Fruit fly (Drosophila melanogaster) whole organism, embryonic: ENCODE data around the gene Sik2.
A peak's percentile ranks its signal among the peaks of the same experiment; 100 is the strongest.

ENCODE experiments used
- Bgb ChIP-seq: fragments of 200-800 bp; sonication (Bioruptor generic); IDR thresholded peaks from 2 replicates; pipeline ENCODE4 v1.3.6; 2022; ENCODE audit warnings: missing biosample characterization, missing genetic modification characterization; ENCODE audit not compliant: partially characterized antibody
- C15 ChIP-seq: fragments of 200-800 bp; sonication (Bioruptor generic); IDR thresholded peaks from 3 replicates; pipeline ENCODE4 v1.3.6; 2022; ENCODE audit warnings: missing biosample characterization, missing genetic modification characterization
- CG10654 ChIP-seq: fragments of 200-800 bp; sonication (Bioruptor generic); optimal IDR thresholded peaks from 2 replicates; lab custom pipeline; 2016; ENCODE audit warnings: missing biosample characterization, missing genetic modification characterization
- CG12219 ChIP-seq: fragments of 200-800 bp; sonication (Bioruptor generic); optimal IDR thresholded peaks from 3 replicates; lab custom pipeline; 2018; ENCODE audit warnings: missing biosample characterization, mild to moderate bottlenecking, missing genetic modification characterization
- CG12299 ChIP-seq: fragments of 200-800 bp; sonication (Bioruptor generic); optimal IDR thresholded peaks from 2 replicates; lab custom pipeline; 2018; ENCODE audit warnings: missing biosample characterization, mild to moderate bottlenecking, missing genetic modification characterization
- CG12942 ChIP-seq: fragments of 200-800 bp; sonication (Bioruptor generic); optimal IDR thresholded peaks from 3 replicates; lab custom pipeline; 2016; ENCODE audit warnings: missing biosample characterization, missing genetic modification characterization
- CG14667 ChIP-seq: fragments of 200-800 bp; sonication (Bioruptor generic); IDR thresholded peaks from 2 replicates; pipeline ENCODE4 v1.3.6; 2022; ENCODE audit warnings: missing biosample characterization, missing genetic modification characterization
- CG15601 ChIP-seq: fragments of 200-800 bp; sonication (Bioruptor generic); optimal IDR thresholded peaks from 3 replicates; lab custom pipeline; 2019; ENCODE audit warnings: missing biosample characterization, mild to moderate bottlenecking, missing genetic modification characterization, moderate library complexity
- CG17612 ChIP-seq: fragments of 200-800 bp; sonication (Bioruptor generic); IDR thresholded peaks from 2 replicates; pipeline ENCODE4 v1.3.6; 2022; ENCODE audit warnings: missing biosample characterization, missing genetic modification characterization
- CG18262 ChIP-seq: fragments of 200-800 bp; optimal IDR thresholded peaks from 3 replicates; lab custom pipeline; 2019; ENCODE audit warnings: missing biosample characterization, mild to moderate bottlenecking, missing genetic modification characterization, moderate library complexity
- CG2120 ChIP-seq: fragments of 200-800 bp; sonication (Bioruptor generic); optimal IDR thresholded peaks from 3 replicates; lab custom pipeline; 2016; ENCODE audit warnings: missing biosample characterization, missing genetic modification characterization
- CG33213 ChIP-seq: fragments of 200-800 bp; sonication (Bioruptor generic); optimal IDR thresholded peaks from 3 replicates; lab custom pipeline; 2016; ENCODE audit warnings: missing biosample characterization, missing genetic modification characterization
- CG4854 ChIP-seq: fragments of 200-800 bp; sonication (Bioruptor generic); optimal IDR thresholded peaks from 2 replicates; lab custom pipeline; 2016; ENCODE audit warnings: missing biosample characterization, missing genetic modification characterization, inconsistent platforms
- CG5245 ChIP-seq: fragments of 200-800 bp; sonication (Bioruptor generic); optimal IDR thresholded peaks from 3 replicates; lab custom pipeline; 2016; ENCODE audit warnings: missing biosample characterization, missing genetic modification characterization
- CG6175 ChIP-seq: fragments of 200-800 bp; sonication (Bioruptor generic); IDR thresholded peaks from 3 replicates; pipeline ENCODE4 v1.3.6; 2022; ENCODE audit warnings: missing biosample characterization, missing genetic modification characterization
- CG7745 ChIP-seq: fragments of 200-800 bp; sonication (Bioruptor generic); optimal IDR thresholded peaks from 2 replicates; lab custom pipeline; 2018; ENCODE audit warnings: missing biosample characterization, mild to moderate bottlenecking, missing genetic modification characterization, moderate library complexity
- CG7839 ChIP-seq: fragments of 200-800 bp; sonication (Bioruptor generic); optimal IDR thresholded peaks from 3 replicates; lab custom pipeline; 2018; ENCODE audit warnings: missing biosample characterization, mild to moderate bottlenecking, missing genetic modification characterization, moderate library complexity
- CG7987 ChIP-seq: fragments of 200-800 bp; sonication (Bioruptor generic); optimal IDR thresholded peaks from 2 replicates; lab custom pipeline; 2018; ENCODE audit warnings: missing biosample characterization, mild to moderate bottlenecking, missing genetic modification characterization, moderate library complexity
- CG9797 ChIP-seq: fragments of 200-800 bp; sonication (Bioruptor generic); optimal IDR thresholded peaks from 3 replicates; lab custom pipeline; 2018; ENCODE audit warnings: missing biosample characterization, mild to moderate bottlenecking, missing genetic modification characterization
- Camta ChIP-seq: fragments of 200-800 bp; sonication (Bioruptor generic); optimal IDR thresholded peaks from 2 replicates; lab custom pipeline; 2016; ENCODE audit warnings: missing biosample characterization, missing genetic modification characterization
- D ChIP-seq, 2 experiments: fragments of 200-800 bp in 1 of 2; fragments of >200 bp in 1 of 2; sonication (Bioruptor generic) in 1 of 2; optimal IDR thresholded peaks; 2 replicates in 1 of 2; 3 replicates in 1 of 2; lab custom pipeline; 2017; ENCODE audit warnings: mild to moderate bottlenecking in 1 of 2, missing biosample characterization in 1 of 2, missing genetic modification characterization in 1 of 2, missing genetic modification reagents in 1 of 2
- Dll ChIP-seq: fragments of 200-800 bp; sonication (Bioruptor generic); IDR thresholded peaks from 4 replicates; pipeline ENCODE4 v1.3.6; 2022; ENCODE audit warnings: missing biosample characterization, missing genetic modification characterization; ENCODE audit not compliant: partially characterized antibody
- Dp ChIP-seq: fragments of 200-800 bp; sonication (Bioruptor generic); optimal IDR thresholded peaks from 2 replicates; lab custom pipeline; 2018; ENCODE audit warnings: missing biosample characterization, mild to moderate bottlenecking, missing genetic modification characterization, moderate library complexity
- Dref ChIP-seq: fragments of 200-800 bp; sonication (Bioruptor generic); IDR thresholded peaks from 2 replicates; pipeline ENCODE4 v1.3.6; 2022; ENCODE audit warnings: missing biosample characterization, missing genetic modification characterization
- Max ChIP-seq: fragments of 200-800 bp; sonication (Bioruptor generic); optimal IDR thresholded peaks from 2 replicates; lab custom pipeline; 2016; ENCODE audit warnings: missing biosample characterization, mild to moderate bottlenecking, missing genetic modification characterization
- Mrtf ChIP-seq: fragments of 200-800 bp; sonication (Bioruptor generic); IDR thresholded peaks from 3 replicates; pipeline ENCODE4 v1.3.6; 2022; ENCODE audit warnings: missing biosample characterization, missing genetic modification characterization
- Nf-YA ChIP-seq: fragments of 200-800 bp; sonication (Bioruptor generic); IDR thresholded peaks from 2 replicates; pipeline ENCODE4 v1.3.6; 2022; ENCODE audit warnings: missing biosample characterization, missing genetic modification characterization
- Pdp1 ChIP-seq, 2 experiments: fragments of 200-800 bp; sonication (Bioruptor generic); optimal IDR thresholded peaks; 3 replicates each; lab custom pipeline; 2016; ENCODE audit warnings: missing biosample characterization in 2 of 2, missing genetic modification characterization in 2 of 2, mild to moderate bottlenecking in 1 of 2, moderate library complexity in 1 of 2
- Rx ChIP-seq: fragments of 200-800 bp; sonication (Bioruptor generic); IDR thresholded peaks from 2 replicates; pipeline ENCODE4 v1.3.6; 2022; ENCODE audit warnings: missing biosample characterization, missing genetic modification characterization
- Sox102F ChIP-seq: fragments of 200-800 bp; sonication (Bioruptor generic); optimal IDR thresholded peaks from 2 replicates; lab custom pipeline; 2018; ENCODE audit warnings: missing biosample characterization, mild to moderate bottlenecking, missing genetic modification characterization, moderate library complexity
- abd-A ChIP-seq: fragments of 200-800 bp; sonication (Bioruptor generic); optimal IDR thresholded peaks from 3 replicates; lab custom pipeline; 2019; ENCODE audit warnings: missing biosample characterization, mild to moderate bottlenecking, missing genetic modification characterization, moderate library complexity
- amos ChIP-seq: fragments of 200-800 bp; sonication (Bioruptor generic); IDR thresholded peaks from 2 replicates; pipeline ENCODE4 v1.3.6; 2022; ENCODE audit warnings: missing biosample characterization, missing genetic modification characterization; ENCODE audit not compliant: partially characterized antibody
- ase ChIP-seq: fragments of 200-800 bp; sonication (Bioruptor generic); IDR thresholded peaks from 3 replicates; pipeline ENCODE4 v1.3.6; 2022; ENCODE audit warnings: missing biosample characterization, missing genetic modification characterization
- chif ChIP-seq, 2 experiments: fragments of 200-800 bp; sonication (Bioruptor generic); optimal IDR thresholded peaks; 3 replicates each; lab custom pipeline; 2016; ENCODE audit warnings: missing biosample characterization in 2 of 2, missing genetic modification characterization in 2 of 2
- dm ChIP-seq: fragments of 200-800 bp; sonication (Bioruptor generic); optimal IDR thresholded peaks from 3 replicates; lab custom pipeline; 2016; ENCODE audit warnings: missing biosample characterization, missing genetic modification characterization
- gcm ChIP-seq: fragments of 200-800 bp; sonication (Bioruptor generic); optimal IDR thresholded peaks from 2 replicates; lab custom pipeline; 2019; ENCODE audit warnings: missing biosample characterization, mild to moderate bottlenecking, missing genetic modification characterization, moderate library complexity
- jumu ChIP-seq: fragments of 200-800 bp; sonication (Bioruptor generic); optimal IDR thresholded peaks from 3 replicates; lab custom pipeline; 2016; ENCODE audit warnings: missing biosample characterization, missing genetic modification characterization
- knrl ChIP-seq: fragments of 200-800 bp; sonication (Bioruptor generic); IDR thresholded peaks from 3 replicates; pipeline ENCODE4 v1.3.6; 2022; ENCODE audit warnings: missing biosample characterization, missing genetic modification characterization; ENCODE audit not compliant: partially characterized antibody
- lola ChIP-seq, 3 experiments: fragments of >200 bp in 2 of 3; fragments of 200-800 bp in 1 of 3; sonication (Bioruptor generic) in 1 of 3; optimal IDR thresholded peaks; 2 replicates each; lab custom pipeline; 2017 to 2019; ENCODE audit warnings: missing biosample characterization in 3 of 3, missing genetic modification characterization in 3 of 3, mild to moderate bottlenecking in 1 of 3, moderate library complexity in 1 of 3
- maf-S ChIP-seq: fragments of 200-800 bp; sonication (Bioruptor generic); optimal IDR thresholded peaks from 2 replicates; lab custom pipeline; 2016; ENCODE audit warnings: missing biosample characterization, missing genetic modification characterization
- otp ChIP-seq: fragments of 200-800 bp; sonication (Bioruptor generic); IDR thresholded peaks from 3 replicates; pipeline ENCODE4, ENCODE4 v1.3.6; 2022; ENCODE audit warnings: missing biosample characterization, missing genetic modification characterization
- pan ChIP-seq, 4 experiments: fragments of >200 bp in 3 of 4; fragments of 200-800 bp in 1 of 4; sonication (Bioruptor generic) in 1 of 4; optimal IDR thresholded peaks in 3 of 4; IDR thresholded peaks in 1 of 4; 2 replicates each; pipeline versions ENCODE4 v1.3.6 to Lab custom; 2017 to 2022; ENCODE audit warnings: missing biosample characterization in 2 of 4, missing genetic modification characterization in 2 of 4, mixed read lengths in 1 of 4
- psq ChIP-seq: fragments of 200-800 bp; sonication (Bioruptor generic); optimal IDR thresholded peaks from 2 replicates; lab custom pipeline; 2017; ENCODE audit warnings: missing biosample characterization, missing genetic modification characterization
- repo ChIP-seq: fragments of 200-800 bp; sonication (Bioruptor generic); optimal IDR thresholded peaks from 2 replicates; lab custom pipeline; 2016; ENCODE audit warnings: missing biosample characterization, missing genetic modification characterization
- rib ChIP-seq: fragments of 200-800 bp; sonication (Bioruptor generic); IDR thresholded peaks from 2 replicates; pipeline ENCODE4 v1.3.6; 2022; ENCODE audit warnings: missing biosample characterization, missing genetic modification characterization
- sima ChIP-seq: fragments of 200-800 bp; sonication (Bioruptor generic); optimal IDR thresholded peaks from 2 replicates; lab custom pipeline; 2016; ENCODE audit warnings: missing biosample characterization, missing genetic modification characterization
- zen2 ChIP-seq: fragments of 200-800 bp; sonication (Bioruptor generic); IDR thresholded peaks from 3 replicates; pipeline ENCODE4 v1.3.6; 2022; ENCODE audit warnings: missing biosample characterization, missing genetic modification characterization; ENCODE audit not compliant: partially characterized antibody

The Sik2 gene

DNA sequence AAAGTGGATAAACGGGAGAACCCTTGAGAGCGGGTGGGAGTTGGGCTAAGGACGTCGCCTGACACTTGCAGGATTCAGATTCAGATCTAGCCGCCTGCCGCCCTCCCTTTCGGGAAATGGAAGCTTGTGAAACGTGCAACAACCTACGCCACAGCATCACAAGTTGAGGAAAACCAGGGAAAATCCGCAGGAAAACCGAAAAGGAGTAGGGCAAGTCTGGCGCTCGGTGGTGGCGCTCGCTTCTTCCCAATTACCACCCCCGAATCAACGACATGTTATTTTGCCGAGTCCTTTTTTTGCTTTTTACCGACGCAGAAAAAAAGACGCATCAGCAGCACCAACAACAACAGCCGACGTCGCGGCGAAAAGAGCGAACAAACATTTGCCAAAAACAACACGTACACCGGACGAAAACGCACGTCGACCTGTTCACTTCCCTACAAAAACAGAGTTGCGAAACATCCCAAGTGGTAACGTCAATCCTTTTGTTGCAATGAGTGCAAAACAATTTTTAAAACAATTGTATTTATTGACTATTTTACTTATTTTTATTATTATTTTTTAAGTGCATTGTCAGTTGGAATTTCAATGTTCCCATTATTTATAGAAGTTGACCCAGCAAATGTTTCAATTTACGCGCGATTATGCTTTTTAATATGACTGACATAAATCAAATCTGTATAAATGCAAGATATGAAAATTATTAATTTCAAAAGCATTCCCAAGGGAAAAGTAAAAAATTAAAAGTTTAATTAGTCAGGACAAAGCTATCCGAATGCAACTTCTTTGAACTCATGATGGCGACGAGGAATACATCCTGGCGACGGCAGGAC lies 50.2 kb downstream of the Sik2 start (continued):
- no peak for TF ChIP-seq repo (GFP tag; lab: Kevin White, UChicago)
- TF ChIP-seq CG18262 (tag; lab: Kevin White, UChicago) = peak; percentile 57
- no peak for TF ChIP-seq jumu (GFP tag; lab: Kevin White, UChicago)
- TF ChIP-seq D (optimal IDR thresholded peaks at IDR 0.05; lab: Kevin White, UChicago) = no peak
- peak; percentile 27 for TF ChIP-seq D (GFP tag; optimal IDR thresholded peaks at IDR 0.05; lab: Kevin White, UChicago)
- no peak for TF ChIP-seq sima (GFP tag; lab: Kevin White, UChicago)
- no peak for TF ChIP-seq CG12219 (GFP tag; lab: Kevin White, UChicago)
- TF ChIP-seq Mrtf (GFP tag; lab: Robert Waterston, UW) = no peak
- TF ChIP-seq CG14667 (GFP tag; lab: Robert Waterston, UW) = peak; percentile 58
- TF ChIP-seq Dll (GFP tag; lab: Robert Waterston, UW) = no peak
- TF ChIP-seq Dref (GFP tag; lab: Robert Waterston, UW) = no peak
- TF ChIP-seq knrl (GFP tag; lab: Robert Waterston, UW) = no peak
- TF ChIP-seq abd-A (tag; lab: Kevin White, UChicago) = no peak
- no peak for TF ChIP-seq otp (GFP tag; lab: Robert Waterston, UW)
- TF ChIP-seq Camta = no peak
- no peak for TF ChIP-seq CG12299 (tag; lab: Kevin White, UChicago)
- no peak for TF ChIP-seq C15 (GFP tag; lab: Robert Waterston, UW)
- no peak for TF ChIP-seq CG15601 (tag; lab: Kevin White, UChicago)
- TF ChIP-seq psq (GFP tag; lab: Kevin White, UChicago) = no peak
- no peak for TF ChIP-seq CG17612 (GFP tag; lab: Robert Waterston, UW)
- no peak for TF ChIP-seq CG7745 (tag; lab: Kevin White, UChicago)
- TF ChIP-seq chif (GFP tag; optimal IDR thresholded peaks at IDR 0.05; lab: Kevin White, UChicago) = peak in 1 of 2 experiments; percentile 17
- TF ChIP-seq CG7839 = peak; percentile 67
- TF ChIP-seq rib (GFP tag; lab: Robert Waterston, UW) = no peak
- TF ChIP-seq CG12942 (GFP tag; lab: Kevin White, UChicago) = peak; percentile 7
- TF ChIP-seq CG2120 (GFP tag; lab: Kevin White, UChicago) = peak; percentile 44
- TF ChIP-seq CG6175 (GFP tag; lab: Robert Waterston, UW) = no peak
- peak; percentile 67; the same call in 2 of the 3 replicates for TF ChIP-seq ase (GFP tag; lab: Robert Waterston, UW)
- no peak for TF ChIP-seq gcm (GFP tag; lab: Kevin White, UChicago)
- TF ChIP-seq Max = peak; percentile 30
- no peak for TF ChIP-seq CG33213 (GFP tag; lab: Kevin White, UChicago)
- TF ChIP-seq Pdp1 (GFP tag; optimal IDR thresholded peaks at IDR 0.05; lab: Kevin White, UChicago) = no peak
- TF ChIP-seq CG10654 (GFP tag; lab: Kevin White, UChicago) = peak; percentile 35
- peak; percentile 61 for TF ChIP-seq Rx (GFP tag; lab: Robert Waterston, UW)
- no peak for TF ChIP-seq amos (GFP tag; lab: Robert Waterston, UW)
- TF ChIP-seq Sox102F = no peak
- TF ChIP-seq CG9797 = no peak
- no peak for TF ChIP-seq CG4854 (GFP tag; lab: Kevin White, UChicago)
- no peak for TF ChIP-seq zen2
- no peak for TF ChIP-seq CG5245 (GFP tag; lab: Kevin White, UChicago)
- no peak for TF ChIP-seq Dp (GFP tag; lab: Kevin White, UChicago)
- TF ChIP-seq lola (GFP tag; optimal IDR thresholded peaks at IDR 0.05; lab: Kevin White, UChicago) = peak in 1 of 3 experiments; percentile 12
- TF ChIP-seq Nf-YA = no peak; the same call in 1 of the 2 replicates
- no peak for TF ChIP-seq dm (GFP tag; lab: Kevin White, UChicago)
- no peak for TF ChIP-seq CG7987 (GFP tag; lab: Kevin White, UChicago)
- TF ChIP-seq Bgb = no peak
- no peak for TF ChIP-seq maf-S (GFP tag; lab: Kevin White, UChicago)
- TF ChIP-seq pan (optimal IDR thresholded peaks at IDR 0.05; lab: Kevin White, UChicago) = no peak
- peak in 1 of 2 experiments; percentile 74 for TF ChIP-seq pan (GFP tag; optimal IDR thresholded peaks at IDR 0.05 in 1 of 2, IDR thresholded peaks at IDR 0.05 in 1 of 2)
